ENCODE assay signal across 1 fruit fly cellular context in genomic region chr3L:908508-909162, dm6.
TF ChIP-seq lines count a peak whose summit lies in the region.

Gene nerfin-1, plus strand, starts transcription at chr3L:909112.

TF ChIP-seq in whole organism, embryonic, 481 proteins besides CTCF, POLR2A, EP300 and RAD21 (continued from another document):
- TF ChIP-seq CG17829 (tag; optimal IDR thresholded peaks at IDR 0.05; lab: Kevin White, UChicago) (no peak), CG15269 (tag; optimal IDR thresholded peaks at IDR 0.05; lab: Kevin White, UChicago) (no peak), CG13775 (GFP tag; optimal IDR thresholded peaks at IDR 0.05; lab: Kevin White, UChicago) (peak; percentile 13), Ravus (GFP tag; IDR thresholded peaks at IDR 0.05; lab: Robert Waterston, UW) (no peak), CG11723 (GFP tag; optimal IDR thresholded peaks at IDR 0.05; lab: Kevin White, UChicago) (peak; percentile 15), kni (GFP tag; optimal IDR thresholded peaks at IDR 0.05; lab: Kevin White, UChicago) (no peak), Usf (GFP tag; optimal IDR thresholded peaks at IDR 0.05; lab: Kevin White, UChicago) (peak; percentile 16), CG12744 (GFP tag; optimal IDR thresholded peaks at IDR 0.05; lab: Kevin White, UChicago) (no peak), tin (GFP tag; optimal IDR thresholded peaks at IDR 0.05; lab: Kevin White, UChicago) (peak; percentile 10), pros (GFP tag; optimal IDR thresholded peaks at IDR 0.05; lab: Kevin White, UChicago) (peak; percentile 95), abd-A (tag; optimal IDR thresholded peaks at IDR 0.05; lab: Kevin White, UChicago) (no peak), gsb-n (tag; optimal IDR thresholded peaks at IDR 0.05; lab: Kevin White, UChicago) (peak; percentile 42), CG13424 (tag; optimal IDR thresholded peaks at IDR 0.05; lab: Kevin White, UChicago) (peak; percentile 12), tio (GFP tag; optimal IDR thresholded peaks at IDR 0.05; lab: Kevin White, UChicago) (peak; percentile 40), slp2 (GFP tag; optimal IDR thresholded peaks at IDR 0.05; lab: Kevin White, UChicago) (peak; percentile 24), ewg (GFP tag; optimal IDR thresholded peaks at IDR 0.05; lab: Kevin White, UChicago) (no peak), CG7786 (GFP tag; optimal IDR thresholded peaks at IDR 0.05; lab: Kevin White, UChicago) (peak; percentile 15), ash1 (GFP tag; optimal IDR thresholded peaks at IDR 0.05; lab: Kevin White, UChicago) (no peak), CG16815 (GFP tag; optimal IDR thresholded peaks at IDR 0.05; lab: Kevin White, UChicago) (peak; percentile 18), Eip74EF (GFP tag; optimal IDR thresholded peaks at IDR 0.05; lab: Kevin White, UChicago) (no peak), CG10209 (GFP tag; optimal IDR thresholded peaks at IDR 0.05; lab: Kevin White, UChicago) (peak; percentile 24), CG2678 (tag; optimal IDR thresholded peaks at IDR 0.05; lab: Kevin White, UChicago) (peak; percentile 58), zen (tag; optimal IDR thresholded peaks at IDR 0.05; lab: Kevin White, UChicago) (peak; percentile 65), trh (GFP tag; optimal IDR thresholded peaks at IDR 0.05; lab: Kevin White, UChicago) (no peak), Hsf (GFP tag; optimal IDR thresholded peaks at IDR 0.05; lab: Kevin White, UChicago) (peak; percentile 24), Dll (GFP tag; IDR thresholded peaks at IDR 0.05; lab: Robert Waterston, UW; ENCODE audit: partially characterized antibody) (no peak), CG34224 (GFP tag; IDR thresholded peaks at IDR 0.05; lab: Robert Waterston, UW; ENCODE audit: partially characterized antibody) (no peak), CoRest (tag; optimal IDR thresholded peaks at IDR 0.05; lab: Kevin White, UChicago) (peak; percentile 48), her (GFP tag; optimal IDR thresholded peaks at IDR 0.05; lab: Kevin White, UChicago) (peak; percentile 6), Atf-2 (GFP tag; optimal IDR thresholded peaks at IDR 0.05; lab: Kevin White, UChicago) (peak; percentile 42), CG16813 (GFP tag; IDR thresholded peaks at IDR 0.05; lab: Robert Waterston, UW; ENCODE audit: partially characterized antibody) (0 out of 3 replicates have a peak, but pooled peaks have one; percentile 22), slbo (GFP tag; IDR thresholded peaks at IDR 0.05; lab: Robert Waterston, UW) (0 out of 2 replicates have a peak, but pooled peaks have one; percentile 6), Hr78 (GFP tag; optimal IDR thresholded peaks at IDR 0.05; lab: Kevin White, UChicago) (no peak), insv (GFP tag; optimal IDR thresholded peaks at IDR 0.05; lab: Kevin White, UChicago) (no peak), sens (GFP tag; lab: Kevin White, UChicago) (peak; percentile 78), ttk (GFP tag; IDR thresholded peaks at IDR 0.05; lab: Robert Waterston, UW) (no peak), usp (GFP tag; optimal IDR thresholded peaks at IDR 0.05; lab: Kevin White, UChicago) (no peak), az2 (GFP tag; optimal IDR thresholded peaks at IDR 0.05; lab: Kevin White, UChicago) (peak; percentile 18), Oli (tag; optimal IDR thresholded peaks at IDR 0.05; lab: Kevin White, UChicago) (peak; percentile 49), grau (tag; optimal IDR thresholded peaks at IDR 0.05; lab: Kevin White, UChicago) (peak; percentile 5), CG10274 (GFP tag; optimal IDR thresholded peaks at IDR 0.05; lab: Kevin White, UChicago) (no peak), z (GFP tag; IDR thresholded peaks at IDR 0.05; lab: Robert Waterston, UW) (no peak), CG6813 (GFP tag; optimal IDR thresholded peaks at IDR 0.05; lab: Kevin White, UChicago) (no peak), onecut (GFP tag; IDR thresholded peaks at IDR 0.05; lab: Robert Waterston, UW) (0 out of 2 replicates have a peak, but pooled peaks have one; percentile 28), croc (GFP tag; conservative IDR thresholded peaks at IDR 0.05; lab: Robert Waterston, UW) (peak; percentile 21; the same call in 1 of the 3 replicates), ase (GFP tag; IDR thresholded peaks at IDR 0.05; lab: Robert Waterston, UW) (0 out of 3 replicates have a peak, but pooled peaks have one; percentile 16), gfzf (GFP tag; optimal IDR thresholded peaks at IDR 0.05; lab: Kevin White, UChicago) (no peak), CG1233 (GFP tag; optimal IDR thresholded peaks at IDR 0.05; lab: Kevin White, UChicago) (peak; percentile 15), org-1 (GFP tag; optimal IDR thresholded peaks at IDR 0.05; lab: Kevin White, UChicago) (peak; percentile 42), pum (GFP tag; optimal IDR thresholded peaks at IDR 0.05; lab: Kevin White, UChicago) (peak; percentile 17), D (optimal IDR thresholded peaks at IDR 0.05; lab: Kevin White, UChicago) (peak; percentile 81), D (GFP tag; optimal IDR thresholded peaks at IDR 0.05; lab: Kevin White, UChicago) (peak; percentile 37), schlank (tag; optimal IDR thresholded peaks at IDR 0.05; lab: Kevin White, UChicago) (no peak), ind (GFP tag; optimal IDR thresholded peaks at IDR 0.05; lab: Kevin White, UChicago) (peak; percentile 20), CG1603 (tag; optimal IDR thresholded peaks at IDR 0.05; lab: Kevin White, UChicago) (peak; percentile 12), psq (GFP tag; optimal IDR thresholded peaks at IDR 0.05; lab: Kevin White, UChicago) (no peak)
